Fruit fly (Drosophila melanogaster) whole organism, embryonic: ENCODE data around the gene CG32459.
A peak's percentile ranks its signal among the peaks of the same experiment; 100 is the strongest.

ENCODE experiments used
- Adf1 ChIP-seq: fragments of 200-800 bp; sonication (Bioruptor generic); IDR thresholded peaks from 2 replicates; pipeline ENCODE4 v1.3.6; 2022; ENCODE audit warnings: missing biosample characterization, missing genetic modification characterization
- Bgb ChIP-seq: fragments of 200-800 bp; sonication (Bioruptor generic); IDR thresholded peaks from 2 replicates; pipeline ENCODE4 v1.3.6; 2022; ENCODE audit warnings: missing biosample characterization, missing genetic modification characterization; ENCODE audit not compliant: partially characterized antibody
- C15 ChIP-seq: fragments of 200-800 bp; sonication (Bioruptor generic); IDR thresholded peaks from 3 replicates; pipeline ENCODE4 v1.3.6; 2022; ENCODE audit warnings: missing biosample characterization, missing genetic modification characterization
- CG10209 ChIP-seq: fragments of 200-800 bp; sonication (Bioruptor generic); optimal IDR thresholded peaks from 3 replicates; lab custom pipeline; 2017; ENCODE audit warnings: missing biosample characterization, mild to moderate bottlenecking, missing genetic modification characterization, missing genetic modification reagents
- CG10366 ChIP-seq: fragments of 200-800 bp; sonication (Bioruptor generic); IDR thresholded peaks from 2 replicates; pipeline ENCODE4 v1.3.6; 2022; ENCODE audit warnings: missing biosample characterization, missing genetic modification characterization
- CG1233 ChIP-seq: fragments of 200-800 bp; sonication (Bioruptor generic); optimal IDR thresholded peaks from 4 replicates; lab custom pipeline; 2018; ENCODE audit warnings: missing biosample characterization, mild to moderate bottlenecking, missing genetic modification characterization
- CG12391 ChIP-seq: fragments of 200-800 bp; sonication (Bioruptor generic); optimal IDR thresholded peaks from 3 replicates; lab custom pipeline; 2018; ENCODE audit warnings: missing biosample characterization, mild to moderate bottlenecking, missing genetic modification characterization, moderate library complexity
- CG13123 ChIP-seq: fragments of 200-800 bp; sonication (Bioruptor generic); optimal IDR thresholded peaks from 2 replicates; lab custom pipeline; 2016; ENCODE audit warnings: missing biosample characterization, missing genetic modification characterization
- CG13624 ChIP-seq: fragments of 200-800 bp; sonication (Bioruptor generic); optimal IDR thresholded peaks from 2 replicates; lab custom pipeline; 2016; ENCODE audit warnings: missing biosample characterization, missing genetic modification characterization
- CG14441 ChIP-seq: fragments of 200-800 bp; sonication (Bioruptor generic); IDR thresholded peaks from 2 replicates; pipeline ENCODE4 v1.3.6; 2022; ENCODE audit warnings: missing biosample characterization, missing genetic modification characterization
- CG17568 ChIP-seq: fragments of 200-800 bp; sonication (Bioruptor generic); optimal IDR thresholded peaks from 2 replicates; lab custom pipeline; 2018; ENCODE audit warnings: missing biosample characterization, mild to moderate bottlenecking, missing genetic modification characterization, moderate library complexity
- CG18599 ChIP-seq: fragments of 200-800 bp; sonication (Bioruptor generic); optimal IDR thresholded peaks from 3 replicates; lab custom pipeline; 2017; ENCODE audit warnings: missing biosample characterization, missing genetic modification characterization, mild to moderate bottlenecking, moderate library complexity, missing genetic modification reagents
- CG2116 ChIP-seq: fragments of 200-800 bp; sonication (Bioruptor generic); optimal IDR thresholded peaks from 3 replicates; lab custom pipeline; 2018; ENCODE audit warnings: missing biosample characterization, mild to moderate bottlenecking, missing genetic modification characterization
- CG3163 ChIP-seq: fragments of 200-800 bp; sonication (Bioruptor generic); optimal IDR thresholded peaks from 3 replicates; lab custom pipeline; 2016; ENCODE audit warnings: missing biosample characterization, missing genetic modification characterization
- CG32772 ChIP-seq: fragments of 200-800 bp; sonication (Bioruptor generic); IDR thresholded peaks from 2 replicates; pipeline ENCODE4 v1.3.6; 2022; ENCODE audit warnings: missing biosample characterization, missing genetic modification characterization
- CG3281 ChIP-seq: fragments of 200-800 bp; sonication (Bioruptor generic); optimal IDR thresholded peaks from 3 replicates; lab custom pipeline; 2017; ENCODE audit warnings: missing biosample characterization, mild to moderate bottlenecking, missing genetic modification characterization
- CG33557 ChIP-seq: fragments of 200-800 bp; sonication (Bioruptor generic); optimal IDR thresholded peaks from 2 replicates; lab custom pipeline; 2019; ENCODE audit warnings: missing biosample characterization, mild to moderate bottlenecking, missing genetic modification characterization, moderate library complexity
- CG9609 ChIP-seq: fragments of 200-800 bp; sonication (Bioruptor generic); optimal IDR thresholded peaks from 3 replicates; lab custom pipeline; 2016; ENCODE audit warnings: missing biosample characterization, missing genetic modification characterization
- D19B ChIP-seq: fragments of 200-800 bp; sonication (Bioruptor generic); optimal IDR thresholded peaks from 2 replicates; lab custom pipeline; 2017; ENCODE audit warnings: missing biosample characterization, mild to moderate bottlenecking, missing genetic modification characterization
- Dll ChIP-seq: fragments of 200-800 bp; sonication (Bioruptor generic); IDR thresholded peaks from 4 replicates; pipeline ENCODE4 v1.3.6; 2022; ENCODE audit warnings: missing biosample characterization, missing genetic modification characterization; ENCODE audit not compliant: partially characterized antibody
- Doc2 ChIP-seq: fragments of 200-800 bp; sonication (Bioruptor generic); IDR thresholded peaks from 2 replicates; pipeline ENCODE4 v1.3.6; 2022; ENCODE audit warnings: missing biosample characterization, missing genetic modification characterization
- Eip74EF ChIP-seq, 2 experiments: fragments of 200-800 bp in 1 of 2; fragments of >200 bp in 1 of 2; sonication (Bioruptor generic) in 1 of 2; optimal IDR thresholded peaks; 2 replicates each; lab custom pipeline; 2017 to 2019; ENCODE audit warnings: missing biosample characterization in 2 of 2, missing genetic modification characterization in 2 of 2, mild to moderate bottlenecking in 1 of 2, moderate library complexity in 1 of 2
- GATAe ChIP-seq: fragments of 200-800 bp; sonication (Bioruptor generic); conservative IDR thresholded peaks from 2 replicates; pipeline ENCODE4 v1.3.6; 2022; ENCODE audit warnings: missing biosample characterization, missing genetic modification characterization
- Trl ChIP-seq, 3 experiments: fragments of >200 bp in 2 of 3; fragments of 200-800 bp in 1 of 3; sonication (Bioruptor generic) in 1 of 3; optimal IDR thresholded peaks; 2 replicates in 1 of 3; 3 replicates in 2 of 3; lab custom pipeline; 2016 to 2017; ENCODE audit warnings: missing biosample characterization in 1 of 3, missing genetic modification characterization in 1 of 3
- bsh ChIP-seq, 2 experiments: fragments of 200-800 bp; sonication (Bioruptor generic); optimal IDR thresholded peaks; 2 replicates each; lab custom pipeline; 2017 to 2018; ENCODE audit warnings: mild to moderate bottlenecking in 2 of 2, missing biosample characterization in 2 of 2, missing genetic modification characterization in 2 of 2, moderate library complexity in 1 of 2
- corto ChIP-seq: fragments of 200-800 bp; sonication (Bioruptor generic); optimal IDR thresholded peaks from 2 replicates; lab custom pipeline; 2016; ENCODE audit warnings: missing biosample characterization, mild to moderate bottlenecking, missing genetic modification characterization, moderate library complexity
- croc ChIP-seq: fragments of 200-800 bp; sonication (Bioruptor generic); conservative IDR thresholded peaks from 3 replicates; pipeline ENCODE4 v1.3.6; 2022; ENCODE audit warnings: missing biosample characterization, missing genetic modification characterization
- crol ChIP-seq: fragments of 200-800 bp; sonication (Bioruptor generic); IDR thresholded peaks from 2 replicates; pipeline ENCODE4 v1.3.6; 2022; ENCODE audit warnings: missing biosample characterization, missing genetic modification characterization
- dmrt11E ChIP-seq: fragments of 200-800 bp; sonication (Bioruptor generic); optimal IDR thresholded peaks from 3 replicates; lab custom pipeline; 2018; ENCODE audit warnings: missing biosample characterization, mild to moderate bottlenecking, missing genetic modification characterization, moderate library complexity
- gsb-n ChIP-seq: fragments of 200-800 bp; sonication (Bioruptor generic); optimal IDR thresholded peaks from 3 replicates; lab custom pipeline; 2018; ENCODE audit warnings: missing biosample characterization, mild to moderate bottlenecking, missing genetic modification characterization
- kay ChIP-seq: fragments of 200-800 bp; sonication (Bioruptor generic); optimal IDR thresholded peaks from 2 replicates; lab custom pipeline; 2016; ENCODE audit warnings: missing biosample characterization, missing genetic modification characterization
- lbe ChIP-seq: fragments of 200-800 bp; sonication (Bioruptor generic); optimal IDR thresholded peaks from 2 replicates; lab custom pipeline; 2016; ENCODE audit warnings: missing biosample characterization, mild to moderate bottlenecking, missing genetic modification characterization
- lov ChIP-seq, 2 experiments: fragments of 200-800 bp in 1 of 2; fragments of >200 bp in 1 of 2; sonication (Bioruptor generic) in 1 of 2; IDR thresholded peaks in 1 of 2; optimal IDR thresholded peaks in 1 of 2; 2 replicates in 1 of 2; 3 replicates in 1 of 2; pipeline versions ENCODE4 v1.3.6 to Lab custom; 2017 to 2022; ENCODE audit warnings: missing biosample characterization in 1 of 2, missing genetic modification characterization in 1 of 2
- nerfin-1 ChIP-seq: fragments of 200-800 bp; sonication (Bioruptor generic); optimal IDR thresholded peaks from 3 replicates; lab custom pipeline; 2019; ENCODE audit warnings: missing biosample characterization, mild to moderate bottlenecking, missing genetic modification characterization, moderate library complexity
- nom ChIP-seq: fragments of 200-800 bp; sonication (Bioruptor generic); optimal IDR thresholded peaks from 2 replicates; lab custom pipeline; 2017; ENCODE audit warnings: missing biosample characterization, missing genetic modification characterization, mild to moderate bottlenecking, moderate library complexity, missing genetic modification reagents
- onecut ChIP-seq: fragments of 200-800 bp; sonication (Bioruptor generic); IDR thresholded peaks from 2 replicates; pipeline ENCODE4 v1.3.6; 2022; ENCODE audit warnings: missing biosample characterization, missing genetic modification characterization
- pb ChIP-seq: fragments of 200-800 bp; sonication (Bioruptor generic); optimal IDR thresholded peaks from 3 replicates; lab custom pipeline; 2016; ENCODE audit warnings: missing biosample characterization, missing genetic modification characterization
- unpg ChIP-seq: fragments of 200-800 bp; sonication (Bioruptor generic); optimal IDR thresholded peaks from 3 replicates; lab custom pipeline; 2018; ENCODE audit warnings: missing biosample characterization, mild to moderate bottlenecking, missing genetic modification characterization, moderate library complexity
- vvl ChIP-seq: fragments of 200-800 bp; sonication (Bioruptor generic); IDR thresholded peaks from 2 replicates; pipeline ENCODE4 v1.3.6; 2022; ENCODE audit warnings: missing biosample characterization, missing genetic modification characterization
- z ChIP-seq: fragments of 200-800 bp; sonication (Bioruptor generic); IDR thresholded peaks from 3 replicates; pipeline ENCODE4 v1.3.6; 2022; ENCODE audit warnings: missing biosample characterization, missing genetic modification characterization

CG32459 gene

dm6 chr3L:22863367-22864078, 7.7 kb upstream of the CG32459 start, which contains the start of gene CG33169 (continued):
- TF ChIP-seq CG3163 (peak; percentile 77), CG13624 (GFP tag; lab: Kevin White, UChicago) (peak; percentile 92), CG3281 (GFP tag; lab: Kevin White, UChicago) (peak; percentile 69), Bgb (GFP tag; lab: Robert Waterston, UW) (peak; percentile 81), unpg (peak; percentile 64), z (GFP tag; lab: Robert Waterston, UW) (no peak), GATAe (GFP tag; lab: Robert Waterston, UW) (peak; percentile 67; the same call in 1 of the 2 replicates), D19B (GFP tag; lab: Kevin White, UChicago) (peak; percentile 44), CG10366 (peak; percentile 82)

DNA sequence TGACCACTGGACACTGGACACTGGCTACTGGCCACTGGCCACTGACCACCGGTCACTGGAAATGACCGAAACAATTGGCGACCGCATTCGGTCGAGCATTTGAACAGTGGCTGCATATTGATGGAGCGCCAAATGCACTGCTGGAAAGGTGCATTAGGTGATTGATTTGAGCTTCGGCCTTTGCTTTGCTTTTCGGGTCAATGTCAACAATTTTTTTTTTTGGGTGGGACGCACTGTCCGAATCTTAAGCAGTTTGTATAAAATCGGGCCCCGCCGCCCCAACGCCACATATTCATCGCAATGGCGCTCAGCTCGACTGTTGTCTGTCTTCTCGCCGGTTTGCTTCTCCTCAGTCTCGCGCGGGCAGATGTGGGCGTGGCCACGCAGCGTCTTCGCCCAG, 4.6 kb upstream of the CG32459 start, which contains the start of gene CG13239:
TSS of gene CG13239 (plus strand) at position 301 of the 400 bp plus-strand sequence.
- TF ChIP-seq CG12391 (tag; lab: Kevin White, UChicago) (no peak), Doc2 (no peak), vvl (GFP tag; lab: Robert Waterston, UW) (peak; percentile 33; the same call in 1 of the 2 replicates), CG18599 (GFP tag; lab: Kevin White, UChicago) (no peak), GATAe (GFP tag; lab: Robert Waterston, UW) (no peak), CG10209 (GFP tag; lab: Kevin White, UChicago) (no peak), CG17568 (GFP tag; lab: Kevin White, UChicago) (no peak), CG32772 (GFP tag; lab: Robert Waterston, UW) (no peak), CG2116 (no peak), CG3281 (GFP tag; lab: Kevin White, UChicago) (no peak), CG13123 (GFP tag; lab: Kevin White, UChicago) (no peak), pb (GFP tag; lab: Kevin White, UChicago) (no peak), Eip74EF (GFP tag; optimal IDR thresholded peaks at IDR 0.05; lab: Kevin White, UChicago) (no peak), CG10366 (no peak), Dll (0 out of 4 replicates have a peak, but pooled peaks have one; percentile 14)

dm6 chr3L:22853412-22853811, 2.4 kb downstream of the CG32459 start, which contains the start of gene CG32462:
TSS of gene CG32462 (minus strand) at chr3L:22853512.
- no peak for TF ChIP-seq C15 (GFP tag; lab: Robert Waterston, UW)
- no peak for TF ChIP-seq kay (GFP tag; lab: Kevin White, UChicago)
- no peak for TF ChIP-seq dmrt11E (tag; lab: Kevin White, UChicago)
- no peak for TF ChIP-seq gsb-n (tag; lab: Kevin White, UChicago)
- no peak for TF ChIP-seq CG1233

DNA sequence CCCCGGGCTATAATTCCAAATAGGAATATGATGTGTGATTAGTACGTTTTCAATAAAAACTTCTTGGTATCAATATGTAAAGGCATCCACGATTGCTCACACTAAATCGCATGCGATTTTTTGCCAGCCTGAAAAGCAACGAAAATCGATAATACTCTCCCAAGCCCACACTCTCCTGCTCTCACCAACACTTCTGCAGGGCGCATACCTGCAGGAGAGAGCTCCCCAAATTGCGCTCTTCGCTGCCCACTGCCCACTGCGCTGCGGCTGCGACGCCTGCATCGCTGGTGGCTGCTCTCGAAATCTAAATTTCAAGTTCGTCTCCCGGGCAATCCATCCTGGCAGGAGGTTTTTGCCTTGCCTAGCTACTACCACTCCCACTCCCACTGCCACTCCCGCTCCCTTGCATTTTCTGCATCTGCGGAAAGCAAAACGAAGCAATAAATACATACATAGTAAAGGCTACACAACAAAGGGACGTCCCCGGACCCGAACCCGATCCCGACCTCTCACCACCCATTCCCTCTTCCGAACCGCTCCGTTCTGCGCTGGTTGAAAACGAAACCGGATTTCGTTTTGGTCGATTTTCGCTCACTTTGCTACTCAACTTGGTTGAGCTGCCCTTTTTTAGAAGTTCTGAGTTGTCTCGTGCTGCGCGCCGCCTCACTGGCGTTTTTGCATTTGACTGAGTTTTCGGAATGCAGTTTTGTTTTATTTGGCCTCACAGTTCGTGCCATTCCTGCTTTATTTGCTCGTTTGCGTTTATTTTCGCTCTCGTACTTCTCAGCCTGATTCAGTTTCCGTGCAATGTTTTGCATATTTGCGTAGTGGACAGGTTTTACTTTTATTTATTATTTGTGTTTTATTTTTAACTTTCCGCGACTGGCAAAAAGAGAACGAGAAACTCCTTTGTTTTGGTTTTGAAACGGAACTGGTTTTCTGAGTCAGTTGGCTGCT, 4.4 kb downstream of the CG32459 start:
- TF ChIP-seq CG9609 (GFP tag; lab: Kevin White, UChicago) (no peak), lov (optimal IDR thresholded peaks at IDR 0.05; lab: Kevin White, UChicago) (no peak), lov (GFP tag; IDR thresholded peaks at IDR 0.05; lab: Robert Waterston, UW) (no peak), Trl (optimal IDR thresholded peaks at IDR 0.05; lab: Kevin White, UChicago) (peak; percentile 53 to 73), Trl (GFP tag; optimal IDR thresholded peaks at IDR 0.05; lab: Kevin White, UChicago) (no peak), crol (peak; percentile 20; the same call in 1 of the 2 replicates), CG33557 (GFP tag; lab: Kevin White, UChicago) (no peak), CG14441 (GFP tag; lab: Robert Waterston, UW) (no peak), corto (GFP tag; lab: Kevin White, UChicago) (peak; percentile 41), nom (peak; percentile 98), croc (no peak), lbe (GFP tag; lab: Kevin White, UChicago) (peak; percentile 29), Adf1 (GFP tag; lab: Robert Waterston, UW) (peak; percentile 77), nerfin-1 (tag; lab: Kevin White, UChicago) (peak; percentile 26), onecut (peak; percentile 98), bsh (GFP tag; optimal IDR thresholded peaks at IDR 0.05; lab: Kevin White, UChicago) (peak in 1 of 2 experiments; percentile 93), z (GFP tag; lab: Robert Waterston, UW) (peak; percentile 74)
